Worm (Caenorhabditis elegans): Measurements from ENCODE around the gene T20G5.12.

DNA sequence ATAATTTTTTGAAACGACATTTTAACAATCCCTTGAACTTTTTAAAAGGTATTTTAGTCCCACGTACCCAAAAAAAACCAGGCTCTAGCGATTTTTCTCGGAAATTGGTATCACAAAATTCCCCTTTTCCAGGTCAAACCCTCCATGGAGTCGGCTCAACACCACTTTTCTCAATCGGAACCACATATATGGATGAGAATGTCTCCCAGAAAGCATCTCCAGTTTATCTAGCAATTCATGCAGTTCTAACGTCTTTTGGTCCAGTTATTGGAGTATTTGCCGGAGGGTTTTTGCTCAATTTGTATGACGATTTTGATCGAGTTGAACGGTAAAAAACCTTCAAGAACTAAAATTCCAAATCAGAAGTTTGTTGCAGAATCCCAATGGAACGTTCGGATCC, 38.7 kb downstream of the T20G5.12 start:
- TF ChIP-seq nhr-76 (tag; optimal IDR thresholded peaks at IDR 0.05): no peak
- TF ChIP-seq isw-1 (GFP tag; IDR thresholded peaks at IDR 0.05): no peak
